Worm (Caenorhabditis elegans): ENCODE measurements around the gene sap-140.

Gene sap-140

ce11 chrIII:7484765-7485164 is 14.8 kb upstream of the sap-140 start (continued):
- TF ChIP-seq ceh-9 (tag; optimal IDR thresholded peaks at IDR 0.05): no peak

ce11 chrIII:7488303-7488702 is 11.2 kb upstream of the sap-140 start:
- TF ChIP-seq ceh-18 (tag; optimal IDR thresholded peaks at IDR 0.05): no peak
- no peak for TF ChIP-seq ceh-31 (tag; optimal IDR thresholded peaks at IDR 0.05)
- no peak for TF ChIP-seq pag-3 (tag; optimal IDR thresholded peaks at IDR 0.05; ENCODE audit: borderline replicate concordance)
- TF ChIP-seq ceh-34 (tag; optimal IDR thresholded peaks at IDR 0.05): no peak
- no peak for TF ChIP-seq ceh-24 (tag; optimal IDR thresholded peaks at IDR 0.05)
- TF ChIP-seq nhr-11 (tag; optimal IDR thresholded peaks at IDR 0.05): no peak
- no peak for TF ChIP-seq hlh-30 (tag; optimal IDR thresholded peaks at IDR 0.05; ENCODE audit: insufficient read depth)
- TF ChIP-seq sox-4 (tag; optimal IDR thresholded peaks at IDR 0.05): no peak

- TF ChIP-seq ceh-9 (tag; optimal IDR thresholded peaks at IDR 0.05) (no peak), nfya-1 (tag; optimal IDR thresholded peaks at IDR 0.05) (peak; percentile 18), elt-2 (tag; optimal IDR thresholded peaks at IDR 0.05) (no peak), pros-1 (tag; optimal IDR thresholded peaks at IDR 0.05) (no peak), ets-4 (tag; optimal IDR thresholded peaks at IDR 0.05) (no peak), ceh-19 (GFP tag; optimal IDR thresholded peaks at IDR 0.05) (no peak)
Observed at ce11 chrIII:7489055-7489534, 10.4 kb upstream of the sap-140 start, which contains the start of gene mup-4. Gene mup-4 (minus strand): TSS chrIII:7489105.

ce11 chrIII:7490061-7490460 is 9.5 kb upstream of the sap-140 start:
- no peak for TF ChIP-seq dve-1 (tag; optimal IDR thresholded peaks at IDR 0.05)
- TF ChIP-seq ref-2 (tag; optimal IDR thresholded peaks at IDR 0.05): peak; percentile 33
- TF ChIP-seq ceh-18 (tag; optimal IDR thresholded peaks at IDR 0.05): no peak
- no peak for TF ChIP-seq fkh-10 (GFP tag; optimal IDR thresholded peaks at IDR 0.05)
- TF ChIP-seq ama-1 (optimal IDR thresholded peaks at IDR 0.05): no peak
- no peak for TF ChIP-seq F13H6.1 (tag; optimal IDR thresholded peaks at IDR 0.05)
- no peak for TF ChIP-seq unc-86 (tag; optimal IDR thresholded peaks at IDR 0.05)

- no peak for TF ChIP-seq gmeb-2 (tag; optimal IDR thresholded peaks at IDR 0.05)
- TF ChIP-seq ref-2 (tag; optimal IDR thresholded peaks at IDR 0.05): no peak
- TF ChIP-seq elt-2 (tag; optimal IDR thresholded peaks at IDR 0.05): no peak
- TF ChIP-seq ceh-9 (tag; optimal IDR thresholded peaks at IDR 0.05): no peak
- no peak for TF ChIP-seq madf-2 (tag; optimal IDR thresholded peaks at IDR 0.05)
- TF ChIP-seq dve-1 (tag; optimal IDR thresholded peaks at IDR 0.05): no peak
- TF ChIP-seq fkh-10 (GFP tag; optimal IDR thresholded peaks at IDR 0.05): no peak
- no peak for TF ChIP-seq sdc-2 (tag; optimal IDR thresholded peaks at IDR 0.05)
- TF ChIP-seq ceh-2 (tag; optimal IDR thresholded peaks at IDR 0.05): no peak
- no peak for TF ChIP-seq unc-3 (GFP tag; conservative IDR thresholded peaks at IDR 0.05)
- TF ChIP-seq unc-3 (tag; optimal IDR thresholded peaks at IDR 0.05): no peak
- no peak for TF ChIP-seq ceh-24 (tag; optimal IDR thresholded peaks at IDR 0.05)
- TF ChIP-seq ceh-34 (tag; optimal IDR thresholded peaks at IDR 0.05): no peak
- TF ChIP-seq ztf-16 (tag; optimal IDR thresholded peaks at IDR 0.05): no peak
- TF ChIP-seq ceh-48 (tag; optimal IDR thresholded peaks at IDR 0.05): no peak
- TF ChIP-seq hlh-15 (tag; optimal IDR thresholded peaks at IDR 0.05): no peak
- no peak for TF ChIP-seq ahr-1 (tag; optimal IDR thresholded peaks at IDR 0.05)
- TF ChIP-seq odd-2 (tag; optimal IDR thresholded peaks at IDR 0.05): no peak
- no peak for TF ChIP-seq ceh-30 (tag; optimal IDR thresholded peaks at IDR 0.05)
Observed at ce11 chrIII:7491931-7492330, 7.6 kb upstream of the sap-140 start.

- TF ChIP-seq ets-4 (tag; optimal IDR thresholded peaks at IDR 0.05) (no peak), ama-1 (optimal IDR thresholded peaks at IDR 0.05) (peak; percentile 51)
Observed at ce11 chrIII:7494850-7495314, 4.7 kb upstream of the sap-140 start.
